Worm (Caenorhabditis elegans): ENCODE data around the gene srx-84.

DNA sequence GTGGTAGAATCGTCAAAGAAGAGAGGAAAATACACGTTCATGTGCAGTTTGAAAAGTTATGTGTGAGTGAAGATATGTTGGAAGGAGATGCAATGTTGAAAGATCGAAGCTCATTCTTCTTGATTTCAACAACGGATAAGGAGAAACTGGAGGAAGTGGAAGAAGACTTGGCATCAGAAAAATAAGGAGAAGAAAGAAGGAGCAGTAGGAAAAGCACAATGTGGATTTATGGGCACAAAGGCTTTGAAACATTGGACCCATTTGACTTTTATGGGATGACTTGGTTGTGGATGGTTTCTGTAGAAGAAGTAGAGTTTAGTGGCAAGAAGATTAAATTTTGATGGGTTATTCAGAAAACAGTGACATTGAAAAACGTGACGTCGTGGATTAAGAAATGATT, 21.2 kb downstream of the srx-84 start:
- no peak for TF ChIP-seq hlh-30 (tag; optimal IDR thresholded peaks at IDR 0.05; ENCODE audit: insufficient read depth)
- TF ChIP-seq lin-11 (tag; optimal IDR thresholded peaks at IDR 0.05): no peak
- no peak for TF ChIP-seq ttx-3 (tag; optimal IDR thresholded peaks at IDR 0.05)
- TF ChIP-seq gmeb-2 (tag; optimal IDR thresholded peaks at IDR 0.05): no peak
- TF ChIP-seq fkh-10 (GFP tag; optimal IDR thresholded peaks at IDR 0.05): no peak
- no peak for TF ChIP-seq sox-4 (tag; optimal IDR thresholded peaks at IDR 0.05)
- TF ChIP-seq syd-9 (tag; optimal IDR thresholded peaks at IDR 0.05): no peak
- no peak for TF ChIP-seq ets-4 (tag; optimal IDR thresholded peaks at IDR 0.05)
- TF ChIP-seq pha-4 (tag; optimal IDR thresholded peaks at IDR 0.05): no peak
- TF ChIP-seq ceh-22 (tag; optimal IDR thresholded peaks at IDR 0.05): no peak
